Fruit fly (Drosophila melanogaster) whole organism, adult: Measurements from ENCODE around the gene CG5568.

Experiments
- CG11617 ChIP-seq: fragments of 200-800 bp; sonication (Bioruptor generic); optimal IDR thresholded peaks from 2 replicates; lab custom pipeline; 2017; ENCODE audit warnings: mild to moderate bottlenecking, missing biosample characterization, missing genetic modification reagents, missing genetic modification characterization
- CG12768 ChIP-seq: fragments of 200-800 bp; sonication (Bioruptor generic); optimal IDR thresholded peaks from 2 replicates; lab custom pipeline; 2017; ENCODE audit warnings: missing biosample characterization, missing genetic modification characterization, mild to moderate bottlenecking, moderate library complexity, missing genetic modification reagents
- CG14711 ChIP-seq: fragments of 200-800 bp; sonication (Bioruptor generic); optimal IDR thresholded peaks from 2 replicates; lab custom pipeline; 2018; ENCODE audit warnings: missing biosample characterization, mild to moderate bottlenecking, missing genetic modification characterization, moderate library complexity
- CG1620 ChIP-seq: fragments of 200-800 bp; sonication (Bioruptor generic); optimal IDR thresholded peaks from 2 replicates; lab custom pipeline; 2016; ENCODE audit warnings: missing biosample characterization, missing genetic modification characterization
- CG33017 ChIP-seq: fragments of 200-800 bp; sonication (Bioruptor generic); optimal IDR thresholded peaks from 2 replicates; lab custom pipeline; 2018; ENCODE audit warnings: missing biosample characterization, mild to moderate bottlenecking, missing genetic modification characterization, moderate library complexity
- CG5204 ChIP-seq: fragments of 200-800 bp; sonication (Bioruptor generic); optimal IDR thresholded peaks from 2 replicates; lab custom pipeline; 2016; ENCODE audit warnings: missing biosample characterization, missing genetic modification characterization
- CG7045 ChIP-seq: fragments of 200-800 bp; sonication (Bioruptor generic); optimal IDR thresholded peaks from 2 replicates; lab custom pipeline; 2017; ENCODE audit warnings: missing biosample characterization, mild to moderate bottlenecking, missing genetic modification characterization
- CG7101 ChIP-seq: fragments of 200-800 bp; sonication (Bioruptor generic); optimal IDR thresholded peaks from 2 replicates; lab custom pipeline; 2018; ENCODE audit warnings: missing biosample characterization, mild to moderate bottlenecking, missing genetic modification characterization, moderate library complexity
- Clk ChIP-seq: fragments of 200-800 bp; sonication (Bioruptor generic); optimal IDR thresholded peaks from 2 replicates; lab custom pipeline; 2017; ENCODE audit warnings: missing biosample characterization, missing genetic modification characterization
- Crg-1 ChIP-seq: fragments of 200-800 bp; sonication (Bioruptor generic); optimal IDR thresholded peaks from 2 replicates; lab custom pipeline; 2016; ENCODE audit warnings: missing biosample characterization, missing genetic modification characterization
- Hr96 ChIP-seq: fragments of 200-800 bp; sonication (Bioruptor generic); optimal IDR thresholded peaks from 2 replicates; lab custom pipeline; 2016; ENCODE audit warnings: missing biosample characterization, missing genetic modification characterization
- Mnt ChIP-seq: fragments of 200-800 bp; sonication (Bioruptor generic); optimal IDR thresholded peaks from 2 replicates; lab custom pipeline; 2016; ENCODE audit warnings: missing biosample characterization, mild to moderate bottlenecking, missing genetic modification characterization
- bab1 ChIP-seq: fragments of 200-800 bp; sonication (Bioruptor generic); optimal IDR thresholded peaks from 3 replicates; lab custom pipeline; 2019; ENCODE audit warnings: missing biosample characterization, mild to moderate bottlenecking, missing genetic modification characterization, moderate library complexity
- cic ChIP-seq: fragments of 200-800 bp; sonication (Bioruptor generic); optimal IDR thresholded peaks from 2 replicates; lab custom pipeline; 2017; ENCODE audit warnings: missing biosample characterization, mild to moderate bottlenecking, missing genetic modification characterization, moderate library complexity
- cnc ChIP-seq, 2 experiments: fragments of >200 bp; optimal IDR thresholded peaks; 2 replicates each; lab custom pipeline; 2017
- kay ChIP-seq: fragments of 200-800 bp; sonication (Bioruptor generic); peaks from one replicate; lab custom pipeline; 2016; ENCODE audit warnings: missing biosample characterization, missing genetic modification characterization, borderline replicate concordance
- ovo ChIP-seq: fragments of 200-800 bp; sonication (Bioruptor generic); optimal IDR thresholded peaks from 2 replicates; lab custom pipeline; 2016; ENCODE audit warnings: missing biosample characterization, missing genetic modification characterization
- pad ChIP-seq: fragments of 200-800 bp; sonication (Bioruptor generic); optimal IDR thresholded peaks from 3 replicates; lab custom pipeline; 2017; ENCODE audit warnings: missing biosample characterization, missing genetic modification characterization, mild to moderate bottlenecking, moderate library complexity, missing genetic modification reagents
- tj ChIP-seq: fragments of 200-800 bp; sonication (Bioruptor generic); optimal IDR thresholded peaks from 3 replicates; lab custom pipeline; 2017; ENCODE audit warnings: missing biosample characterization, mild to moderate bottlenecking, missing genetic modification characterization, moderate library complexity
- toe ChIP-seq: fragments of 200-800 bp; sonication (Bioruptor generic); optimal IDR thresholded peaks from 2 replicates; lab custom pipeline; 2016; ENCODE audit warnings: missing biosample characterization, missing genetic modification characterization

The CG5568 gene

DNA sequence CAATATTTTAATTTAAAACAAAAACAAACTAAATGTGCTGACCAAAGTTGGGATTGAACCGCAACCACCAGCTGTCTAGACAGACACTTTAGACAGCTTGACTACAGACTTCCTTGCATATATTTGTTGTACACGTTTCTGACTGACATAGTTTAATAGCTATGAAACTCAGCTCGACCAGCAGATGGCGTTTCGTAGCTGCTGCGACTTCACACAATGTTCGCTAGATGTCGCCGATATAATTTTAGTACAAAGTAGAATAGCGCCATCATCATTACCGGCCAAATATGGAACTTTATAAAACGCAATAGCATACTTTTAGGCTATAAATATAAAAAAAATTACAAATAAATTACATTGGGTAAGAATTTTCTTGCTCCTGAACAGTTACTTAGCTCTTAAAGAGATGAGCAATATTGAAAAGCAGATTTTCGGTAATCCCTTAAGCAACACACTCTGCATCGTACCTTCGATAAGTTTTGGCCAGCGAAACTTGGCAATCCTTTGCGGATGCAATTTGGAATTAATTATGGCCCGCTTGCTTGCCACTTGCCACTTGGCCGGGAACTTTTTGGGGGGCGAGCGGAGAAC, 1.6 kb upstream of the CG5568 start:
- peak; percentile 40 for TF ChIP-seq CG7045 (GFP tag; lab: Kevin White, UChicago)
- TF ChIP-seq Crg-1 (GFP tag; lab: Kevin White, UChicago) = peak; percentile 36
- TF ChIP-seq CG7101 = peak; percentile 45
- TF ChIP-seq cnc (optimal IDR thresholded peaks at IDR 0.05; lab: Kevin White, UChicago) = no peak
- peak; percentile 58 for TF ChIP-seq pad (GFP tag; lab: Kevin White, UChicago)
- no peak for TF ChIP-seq ovo (GFP tag; lab: Kevin White, UChicago)
- TF ChIP-seq CG33017 (tag; lab: Kevin White, UChicago) = no peak
- no peak for TF ChIP-seq CG11617 (GFP tag; lab: Kevin White, UChicago)
- peak; percentile 42 for TF ChIP-seq CG14711 (tag; lab: Kevin White, UChicago)
- peak; percentile 24 for TF ChIP-seq CG1620
- TF ChIP-seq tj (GFP tag; lab: Kevin White, UChicago) = no peak
- peak; percentile 70 for TF ChIP-seq Hr96 (GFP tag; lab: Kevin White, UChicago)
- TF ChIP-seq bab1 (GFP tag; lab: Kevin White, UChicago) = peak; percentile 83
- TF ChIP-seq CG5204 (GFP tag; lab: Kevin White, UChicago) = peak; percentile 20
- peak; percentile 70 for TF ChIP-seq toe (GFP tag; lab: Kevin White, UChicago)

- TF ChIP-seq toe (GFP tag; lab: Kevin White, UChicago) (no peak), CG12768 (GFP tag; lab: Kevin White, UChicago) (no peak), CG7045 (GFP tag; lab: Kevin White, UChicago) (no peak), Mnt (GFP tag; lab: Kevin White, UChicago) (no peak)
These were observed 1.7 kb downstream of the CG5568 start, which contains the start of gene CG18586 for dm6 chr3L:5873011-5873410. Gene CG18586, plus strand, starts transcription at chr3L:5873311.

- TF ChIP-seq CG33017 (tag; lab: Kevin White, UChicago) (no peak), kay (GFP tag; lab: Kevin White, UChicago) (no peak), CG7045 (GFP tag; lab: Kevin White, UChicago) (no peak), ovo (GFP tag; lab: Kevin White, UChicago) (no peak)
These were observed 7.5 kb downstream of the CG5568 start for dm6 chr3L:5878734-5879291.

dm6 chr3L:5881310-5882208, 10.3 kb downstream of the CG5568 start:
- TF ChIP-seq cic (GFP tag; lab: Kevin White, UChicago) = no peak
- no peak for TF ChIP-seq kay (GFP tag; lab: Kevin White, UChicago)
- TF ChIP-seq CG1620 = no peak
- no peak for TF ChIP-seq CG7045 (GFP tag; lab: Kevin White, UChicago)
- no peak for TF ChIP-seq CG14711 (tag; lab: Kevin White, UChicago)
- TF ChIP-seq Crg-1 (GFP tag; lab: Kevin White, UChicago) = no peak
- no peak for TF ChIP-seq tj (GFP tag; lab: Kevin White, UChicago)

dm6 chr3L:5882209-5882403, 10.8 kb downstream of the CG5568 start, which contains the start of gene CG13287:
Gene CG13287, plus strand, starts transcription at chr3L:5882304.
- TF ChIP-seq Crg-1 (GFP tag; lab: Kevin White, UChicago) = no peak
- TF ChIP-seq CG1620 = no peak
- TF ChIP-seq CG33017 (tag; lab: Kevin White, UChicago) = no peak

dm6 chr3L:5884735-5885134, 13.4 kb downstream of the CG5568 start:
- TF ChIP-seq CG7045 (GFP tag; lab: Kevin White, UChicago) (no peak), tj (GFP tag; lab: Kevin White, UChicago) (no peak), Mnt (GFP tag; lab: Kevin White, UChicago) (no peak), cic (GFP tag; lab: Kevin White, UChicago) (no peak), Clk (GFP tag; lab: Kevin White, UChicago) (no peak), CG7101 (no peak), pad (GFP tag; lab: Kevin White, UChicago) (no peak)

DNA sequence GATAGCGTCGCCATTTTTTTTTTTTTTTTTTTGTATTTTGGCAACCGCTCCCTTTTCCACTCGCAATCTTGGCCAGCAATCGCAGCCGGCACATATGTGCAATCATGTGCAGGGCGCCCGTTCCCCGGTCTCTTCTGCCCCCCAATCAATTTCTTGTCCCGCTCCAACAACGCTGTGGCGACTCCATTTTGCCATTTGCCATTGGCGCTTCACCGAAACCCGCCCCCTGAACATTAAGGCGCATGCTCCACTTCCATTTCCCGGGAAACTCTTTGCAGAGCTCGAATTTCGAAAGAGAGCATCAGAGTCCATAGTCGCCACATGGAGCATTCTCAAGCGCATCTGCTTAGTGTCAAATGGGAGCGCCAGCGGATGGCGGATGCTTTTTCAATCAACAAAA, 19.8 kb downstream of the CG5568 start:
- TF ChIP-seq CG7045 (GFP tag; lab: Kevin White, UChicago) (no peak), bab1 (GFP tag; lab: Kevin White, UChicago) (no peak), cnc (optimal IDR thresholded peaks at IDR 0.05; lab: Kevin White, UChicago) (no peak), Clk (GFP tag; lab: Kevin White, UChicago) (no peak), CG5204 (GFP tag; lab: Kevin White, UChicago) (no peak), CG11617 (GFP tag; lab: Kevin White, UChicago) (no peak)
